Fruit fly (Drosophila melanogaster) whole organism, wandering third instar larva: ENCODE data around the gene CG5021.
A peak's percentile ranks its signal among the peaks of the same experiment; 100 is the strongest.

Source experiments
- Abd-B ChIP-seq: fragments of >200 bp; optimal IDR thresholded peaks from 2 replicates; lab custom pipeline; 2017; ENCODE audit warnings: missing biosample characterization, missing genetic modification characterization
- CG32264 ChIP-seq: fragments of 200-800 bp; sonication (Bioruptor generic); optimal IDR thresholded peaks from 2 replicates; lab custom pipeline; 2016; ENCODE audit warnings: missing biosample characterization, missing genetic modification characterization
- CG9705 ChIP-seq: fragments of 200-800 bp; sonication (Bioruptor generic); optimal IDR thresholded peaks from 2 replicates; lab custom pipeline; 2018; ENCODE audit warnings: missing biosample characterization, mild to moderate bottlenecking, missing genetic modification characterization
- CrebA ChIP-seq: fragments of 200-800 bp; sonication (Bioruptor generic); optimal IDR thresholded peaks from 2 replicates; lab custom pipeline; 2016; ENCODE audit warnings: missing biosample characterization, mild to moderate bottlenecking, missing genetic modification characterization, borderline replicate concordance
- Dfd ChIP-seq: fragments of >200 bp; optimal IDR thresholded peaks from 2 replicates; lab custom pipeline; 2017; ENCODE audit warnings: missing biosample characterization, missing genetic modification characterization
- Dif ChIP-seq: fragments of 200-275, 200-300 bp; sonication (Bioruptor generic); optimal IDR thresholded peaks from 2 replicates; lab custom pipeline; 2018; ENCODE audit warnings: missing biosample characterization, missing genetic modification characterization; ENCODE audit not compliant: partially characterized antibody
- GATAd ChIP-seq: sonication (Bioruptor generic); optimal IDR thresholded peaks from 2 replicates; lab custom pipeline; 2016; ENCODE audit warnings: missing biosample characterization, missing genetic modification characterization
- HLH106 ChIP-seq: fragments of 200-800 bp; optimal IDR thresholded peaks from 3 replicates; lab custom pipeline; 2019; ENCODE audit warnings: missing biosample characterization, mild to moderate bottlenecking, missing genetic modification characterization, moderate library complexity
- Hnf4 ChIP-seq: fragments of 200-800 bp; sonication (Bioruptor generic); optimal IDR thresholded peaks from 2 replicates; lab custom pipeline; 2016; ENCODE audit warnings: missing biosample characterization, mild to moderate bottlenecking, missing genetic modification characterization
- Hr78 ChIP-seq: fragments of >200 bp; optimal IDR thresholded peaks from 2 replicates; lab custom pipeline; 2017; ENCODE audit warnings: missing biosample characterization, missing genetic modification characterization
- Hr83 ChIP-seq: fragments of 200-300 bp; sonication (Bioruptor generic); optimal IDR thresholded peaks from 2 replicates; lab custom pipeline; 2016; ENCODE audit warnings: missing biosample characterization, mild to moderate bottlenecking, missing genetic modification characterization, moderate library complexity; ENCODE audit not compliant: poor library complexity, severe bottlenecking
- Jra ChIP-seq: sonication (Bioruptor generic); optimal IDR thresholded peaks from 2 replicates; lab custom pipeline; 2016; ENCODE audit warnings: missing biosample characterization, missing genetic modification characterization
- Mio ChIP-seq: sonication (Bioruptor generic); optimal IDR thresholded peaks from 2 replicates; lab custom pipeline; 2016; ENCODE audit warnings: missing biosample characterization, missing genetic modification characterization
- Myc ChIP-seq: fragments of >200 bp; optimal IDR thresholded peaks from 2 replicates; lab custom pipeline; 2017
- N ChIP-seq: fragments of >200 bp; optimal IDR thresholded peaks from 2 replicates; lab custom pipeline; 2018; ENCODE audit warnings: missing biosample characterization, missing external identifiers, missing genetic modification characterization
- OdsH ChIP-seq: fragments of 200-800 bp; sonication (Bioruptor generic); optimal IDR thresholded peaks from 2 replicates; lab custom pipeline; 2016; ENCODE audit warnings: missing biosample characterization, mild to moderate bottlenecking, missing genetic modification characterization
- Rel ChIP-seq, 2 experiments: fragments of 200-800 bp; sonication (Bioruptor generic) in 1 of 2; optimal IDR thresholded peaks; 2 replicates in 1 of 2; 3 replicates in 1 of 2; lab custom pipeline; 2016 to 2019; ENCODE audit warnings: mild to moderate bottlenecking in 2 of 2, missing biosample characterization in 2 of 2, missing genetic modification characterization in 2 of 2, moderate library complexity in 1 of 2
- Sp1 ChIP-seq: fragments of 200-800 bp; sonication (Bioruptor generic); optimal IDR thresholded peaks from 3 replicates; lab custom pipeline; 2019; ENCODE audit warnings: missing biosample characterization, mild to moderate bottlenecking, missing genetic modification characterization, moderate library complexity
- br ChIP-seq: fragments of 200-800 bp; sonication (Bioruptor generic); optimal IDR thresholded peaks from 2 replicates; lab custom pipeline; 2016; ENCODE audit warnings: missing biosample characterization, missing genetic modification characterization
- brk ChIP-seq: fragments of 200-800 bp; sonication (Bioruptor generic); optimal IDR thresholded peaks from 2 replicates; lab custom pipeline; 2016; ENCODE audit warnings: missing biosample characterization, mild to moderate bottlenecking, missing genetic modification characterization
- dl ChIP-seq, 2 experiments: fragments of 175-275, 200-275 bp in 1 of 2; fragments of 200-275 bp in 1 of 2; sonication (Bioruptor generic); optimal IDR thresholded peaks; lab custom pipeline; 2018; ENCODE audit warnings: mild to moderate bottlenecking in 2 of 2, missing biosample characterization in 2 of 2, missing genetic modification characterization in 2 of 2, moderate library complexity in 2 of 2; ENCODE audit not compliant: partially characterized antibody in 2 of 2, insufficient read depth in 1 of 2
- dmrt93B ChIP-seq: fragments of 200-800 bp; sonication (Bioruptor generic); optimal IDR thresholded peaks from 2 replicates; lab custom pipeline; 2018; ENCODE audit warnings: missing biosample characterization, mild to moderate bottlenecking, missing genetic modification characterization
- dsf ChIP-seq: sonication (Bioruptor generic); optimal IDR thresholded peaks from 2 replicates; lab custom pipeline; 2016; ENCODE audit warnings: missing biosample characterization, missing genetic modification characterization, borderline replicate concordance
- ey ChIP-seq: fragments of 200-800 bp; sonication (Bioruptor generic); optimal IDR thresholded peaks from 2 replicates; lab custom pipeline; 2016; ENCODE audit warnings: missing biosample characterization, missing genetic modification characterization
- foxo ChIP-seq, 2 experiments: fragments of 200-800 bp; sonication (Bioruptor generic); optimal IDR thresholded peaks; 2 replicates in 1 of 2; 3 replicates in 1 of 2; lab custom pipeline; 2016 to 2017; ENCODE audit warnings: missing biosample characterization in 2 of 2, missing genetic modification characterization in 2 of 2
- fru ChIP-seq: fragments of 200-800 bp; sonication (Bioruptor generic); optimal IDR thresholded peaks from 3 replicates; lab custom pipeline; 2016; ENCODE audit warnings: missing biosample characterization, mild to moderate bottlenecking, missing genetic modification characterization
- h ChIP-seq: fragments of 200-800 bp; sonication (Bioruptor generic); optimal IDR thresholded peaks from 3 replicates; lab custom pipeline; 2016; ENCODE audit warnings: missing biosample characterization, mild to moderate bottlenecking, missing genetic modification characterization
- jim ChIP-seq: fragments of 175-275, 200-325 bp; sonication (Bioruptor generic); optimal IDR thresholded peaks from 2 replicates; lab custom pipeline; 2016; ENCODE audit warnings: missing biosample characterization, mild to moderate bottlenecking, missing genetic modification characterization
- lola ChIP-seq: fragments of >200 bp; optimal IDR thresholded peaks from 2 replicates; lab custom pipeline; 2017; ENCODE audit warnings: missing biosample characterization, missing genetic modification characterization
- pan ChIP-seq: fragments of >200 bp; optimal IDR thresholded peaks from 2 replicates; lab custom pipeline; 2017
- psq ChIP-seq: fragments of 200-800 bp; sonication (Bioruptor generic); optimal IDR thresholded peaks from 3 replicates; lab custom pipeline; 2017; ENCODE audit warnings: missing biosample characterization, mild to moderate bottlenecking, missing genetic modification characterization, moderate library complexity
- rgr ChIP-seq: fragments of 200-800 bp; sonication (Bioruptor generic); optimal IDR thresholded peaks from 3 replicates; lab custom pipeline; 2016; ENCODE audit warnings: missing biosample characterization, mild to moderate bottlenecking, missing genetic modification characterization
- sage ChIP-seq: fragments of 200-800 bp; sonication (Bioruptor generic); optimal IDR thresholded peaks from 2 replicates; lab custom pipeline; 2016; ENCODE audit warnings: missing biosample characterization, mild to moderate bottlenecking, missing genetic modification characterization
- sv ChIP-seq: fragments of 200-800 bp; sonication (Bioruptor generic); optimal IDR thresholded peaks from 3 replicates; lab custom pipeline; 2016; ENCODE audit warnings: missing biosample characterization, missing genetic modification characterization
- tai ChIP-seq: sonication (Bioruptor generic); optimal IDR thresholded peaks from 2 replicates; lab custom pipeline; 2016; ENCODE audit warnings: missing biosample characterization, missing genetic modification characterization
- usp ChIP-seq: fragments of >200 bp; optimal IDR thresholded peaks from 2 replicates; lab custom pipeline; 2017; ENCODE audit warnings: missing biosample characterization, missing genetic modification characterization
- woc ChIP-seq: sonication (Bioruptor generic); optimal IDR thresholded peaks from 2 replicates; lab custom pipeline; 2016; ENCODE audit warnings: missing biosample characterization, mild to moderate bottlenecking, missing genetic modification characterization

Gene CG5021

dm6 chr3L:8949823-8950222, 16.8 kb upstream of the CG5021 start:
- no peak for TF ChIP-seq fru (GFP tag; lab: Kevin White, UChicago)
- TF ChIP-seq Dfd (GFP tag; lab: Kevin White, UChicago) = peak; percentile 57

- TF ChIP-seq Abd-B = no peak
- no peak for TF ChIP-seq Sp1 (GFP tag; lab: Kevin White, UChicago)
- TF ChIP-seq brk (GFP tag; lab: Kevin White, UChicago) = no peak
- no peak for TF ChIP-seq N
- TF ChIP-seq Dif = no peak
- no peak for TF ChIP-seq tai (GFP tag; lab: Kevin White, UChicago)
- no peak for TF ChIP-seq ey
- no peak for TF ChIP-seq h (GFP tag; lab: Kevin White, UChicago)
- no peak for TF ChIP-seq CG32264
- no peak for TF ChIP-seq OdsH (GFP tag; lab: Kevin White, UChicago)
- no peak for TF ChIP-seq CrebA (GFP tag; lab: Kevin White, UChicago)
- TF ChIP-seq GATAd (GFP tag; lab: Kevin White, UChicago) = no peak
- TF ChIP-seq woc (GFP tag; lab: Kevin White, UChicago) = no peak
- no peak for TF ChIP-seq lola (GFP tag; lab: Kevin White, UChicago)
- TF ChIP-seq psq (GFP tag; lab: Kevin White, UChicago) = no peak
- no peak for TF ChIP-seq sage
Observed at dm6 chr3L:8950955-8951354, 15.7 kb upstream of the CG5021 start.

- TF ChIP-seq Hr83 (GFP tag; lab: Kevin White, UChicago) = peak; percentile 1
- no peak for TF ChIP-seq Dfd (GFP tag; lab: Kevin White, UChicago)
- no peak for TF ChIP-seq foxo (GFP tag; optimal IDR thresholded peaks at IDR 0.05; lab: Kevin White, UChicago)
- no peak for TF ChIP-seq Sp1 (GFP tag; lab: Kevin White, UChicago)
- TF ChIP-seq Rel (GFP tag; optimal IDR thresholded peaks at IDR 0.05; lab: Kevin White, UChicago) = no peak
- TF ChIP-seq Rel (tag; optimal IDR thresholded peaks at IDR 0.05; lab: Kevin White, UChicago) = no peak
Observed at dm6 chr3L:8951507-8951906, 15.1 kb upstream of the CG5021 start.

- TF ChIP-seq usp (GFP tag; lab: Kevin White, UChicago) = no peak
- no peak for TF ChIP-seq tai (GFP tag; lab: Kevin White, UChicago)
- no peak for TF ChIP-seq foxo (GFP tag; optimal IDR thresholded peaks at IDR 0.05; lab: Kevin White, UChicago)
Observed at dm6 chr3L:8952549-8953198, 14.0 kb upstream of the CG5021 start.

dm6 chr3L:8953199-8953956, 13.3 kb upstream of the CG5021 start:
- TF ChIP-seq brk (GFP tag; lab: Kevin White, UChicago) (no peak), sv (peak; percentile 12), lola (GFP tag; lab: Kevin White, UChicago) (no peak), dmrt93B (GFP tag; lab: Kevin White, UChicago) (no peak), OdsH (GFP tag; lab: Kevin White, UChicago) (peak; percentile 15), N (no peak), br (GFP tag; lab: Kevin White, UChicago) (peak; percentile 58), psq (GFP tag; lab: Kevin White, UChicago) (no peak), Jra (no peak), jim (no peak), dsf (GFP tag; lab: Kevin White, UChicago) (no peak), Hr83 (GFP tag; lab: Kevin White, UChicago) (no peak), h (GFP tag; lab: Kevin White, UChicago) (peak; percentile 56), Myc (lab: Kevin White, UChicago) (no peak), pan (no peak), fru (GFP tag; lab: Kevin White, UChicago) (peak; percentile 43), foxo (GFP tag; optimal IDR thresholded peaks at IDR 0.05; lab: Kevin White, UChicago) (peak in 1 of 2 experiments; percentile 62), Hnf4 (peak; percentile 29), rgr (GFP tag; lab: Kevin White, UChicago) (peak; percentile 32), ey (peak; percentile 36), Mio (GFP tag; lab: Kevin White, UChicago) (no peak), CG32264 (no peak), CrebA (GFP tag; lab: Kevin White, UChicago) (no peak), usp (GFP tag; lab: Kevin White, UChicago) (no peak), dl (GFP tag; optimal IDR thresholded peaks at IDR 0.05; lab: Kevin White, UChicago; ENCODE audit: insufficient read depth in 1 of 2, partially characterized antibody in 2 of 2) (no peak), HLH106 (tag; lab: Kevin White, UChicago) (peak; percentile 66), sage (no peak), Hr78 (GFP tag; lab: Kevin White, UChicago) (no peak), tai (GFP tag; lab: Kevin White, UChicago) (no peak), Dfd (GFP tag; lab: Kevin White, UChicago) (no peak), woc (GFP tag; lab: Kevin White, UChicago) (peak; percentile 65), CG9705 (GFP tag; lab: Kevin White, UChicago) (no peak), Abd-B (no peak)
